Fruit fly (Drosophila melanogaster) S2 (cell line): Measurements from ENCODE around the gene CG31156.

ENCODE experiments used
- CG8478 ChIP-seq: fragments of >200 bp; optimal IDR thresholded peaks from 2 replicates; lab custom pipeline; 2018
- CTCF ChIP-seq, 2 experiments: fragments of >200 bp; optimal IDR thresholded peaks; 2 replicates each; lab custom pipeline; 2018

CG31156 gene

dm6 chr3R:22626842-22627392 lies 13.5 kb upstream of the CG31156 start:
- TF ChIP-seq CTCF (optimal IDR thresholded peaks at IDR 0.05; lab: Kevin White, UChicago) = no peak
- TF ChIP-seq CG8478 = no peak

dm6 chr3R:22626334-22626688 lies 12.9 kb upstream of the CG31156 start:
- TF ChIP-seq CTCF (optimal IDR thresholded peaks at IDR 0.05; lab: Kevin White, UChicago) = no peak
- no peak for TF ChIP-seq CG8478

dm6 chr3R:22625514-22626333 lies 12.3 kb upstream of the CG31156 start:
- TF ChIP-seq CG8478 (no peak), CTCF (optimal IDR thresholded peaks at IDR 0.05; lab: Kevin White, UChicago) (no peak)

- no peak for TF ChIP-seq CG8478
- no peak for TF ChIP-seq CTCF (optimal IDR thresholded peaks at IDR 0.05; lab: Kevin White, UChicago)
These were observed 11.3 kb upstream of the CG31156 start for dm6 chr3R:22624737-22625136.

dm6 chr3R:22618280-22618679 lies 4.8 kb upstream of the CG31156 start, which contains the start of gene mRpL45:
mRpL45 (plus strand) TSS chr3R:22618492.
- no peak for TF ChIP-seq CTCF (optimal IDR thresholded peaks at IDR 0.05; lab: Kevin White, UChicago)
- no peak for TF ChIP-seq CG8478

- no peak for TF ChIP-seq CG8478
- TF ChIP-seq CTCF (optimal IDR thresholded peaks at IDR 0.05; lab: Kevin White, UChicago) = no peak
These were observed 2.8 kb upstream of the CG31156 start, which contains the start of gene CG31161 for dm6 chr3R:22616211-22616610. CG31161 (plus strand) TSS chr3R:22616511.

dm6 chr3R:22609185-22609584 lies 4.3 kb downstream of the CG31156 start, which contains the start of gene CG13843:
CG13843 (plus strand) TSS chr3R:22609485.
- no peak for TF ChIP-seq CG8478
- TF ChIP-seq CTCF (optimal IDR thresholded peaks at IDR 0.05; lab: Kevin White, UChicago) = no peak

- TF ChIP-seq CG8478 (no peak), CTCF (optimal IDR thresholded peaks at IDR 0.05; lab: Kevin White, UChicago) (no peak)
These were observed 10.7 kb downstream of the CG31156 start for dm6 chr3R:22602783-22603182.

dm6 chr3R:22598759-22599158 lies 14.7 kb downstream of the CG31156 start:
- no peak for TF ChIP-seq CTCF (optimal IDR thresholded peaks at IDR 0.05; lab: Kevin White, UChicago)
- TF ChIP-seq CG8478 = no peak

- TF ChIP-seq CG8478 (no peak), CTCF (optimal IDR thresholded peaks at IDR 0.05; lab: Kevin White, UChicago) (no peak)
These were observed 16.0 kb downstream of the CG31156 start for dm6 chr3R:22597344-22597954.

dm6 chr3R:22596450-22596849 lies 17.0 kb downstream of the CG31156 start:
- TF ChIP-seq CG8478 (no peak), CTCF (optimal IDR thresholded peaks at IDR 0.05; lab: Kevin White, UChicago) (no peak)

dm6 chr3R:22595293-22595868 lies 18.1 kb downstream of the CG31156 start:
- TF ChIP-seq CTCF (optimal IDR thresholded peaks at IDR 0.05; lab: Kevin White, UChicago) (no peak), CG8478 (no peak)

dm6 chr3R:22594257-22594656 lies 19.2 kb downstream of the CG31156 start:
- TF ChIP-seq CTCF (optimal IDR thresholded peaks at IDR 0.05; lab: Kevin White, UChicago) (no peak), CG8478 (no peak)

- TF ChIP-seq CG8478 (no peak), CTCF (optimal IDR thresholded peaks at IDR 0.05; lab: Kevin White, UChicago) (no peak)
These were observed 22.7 kb downstream of the CG31156 start for dm6 chr3R:22590668-22591275.

- no peak for TF ChIP-seq CG8478
- TF ChIP-seq CTCF (optimal IDR thresholded peaks at IDR 0.05; lab: Kevin White, UChicago) = no peak
These were observed 24.1 kb downstream of the CG31156 start for dm6 chr3R:22589311-22589710.
